Worm (Caenorhabditis elegans) whole organism, L4/young adult: ENCODE results near the gene ran-3.

ENCODE experiments used
- W03F9.2 ChIP-seq: fragments of 150-350 bp; optimal IDR thresholded peaks from 2 replicates; lab custom pipeline; 2014; ENCODE audit warnings: missing biosample characterization, missing genetic modification characterization
- him-1 ChIP-seq: sonication (generic microtip); optimal IDR thresholded peaks from 2 replicates; lab custom pipeline; 2016; ENCODE audit warnings: missing genotype, missing genetic modification reagents, missing genetic modification characterization, missing compliant biosample characterization

DNA sequence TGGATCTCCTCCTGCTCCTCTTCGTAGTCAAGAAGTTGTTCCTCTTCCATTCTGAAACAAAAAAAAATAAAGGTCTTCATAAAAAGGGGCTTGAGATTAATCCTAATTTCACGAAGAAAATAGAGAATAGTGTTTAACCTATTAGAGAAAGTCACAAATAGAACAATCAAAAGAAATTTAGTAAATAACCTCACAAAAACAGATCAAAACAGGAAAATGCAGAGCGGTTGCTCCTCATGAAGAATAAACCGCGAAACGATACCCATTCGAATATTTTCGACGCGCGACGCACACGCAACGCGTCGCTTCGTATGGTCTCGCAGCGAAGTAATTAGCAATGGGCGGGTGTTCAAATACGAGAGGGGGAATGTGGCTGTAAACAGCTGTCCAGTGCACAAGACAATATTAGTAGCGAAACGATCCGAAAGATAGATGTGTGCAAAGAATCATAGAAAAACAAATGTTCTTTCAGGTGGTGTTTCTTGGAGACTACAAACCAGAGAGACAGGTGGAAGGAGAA lies 4.0 kb upstream of the ran-3 start, which contains the start of gene hel-1:
- TF ChIP-seq W03F9.2 (tag; lab: Kevin White, UChicago), result peak; percentile 28
- no peak for TF ChIP-seq him-1
